Worm (Caenorhabditis elegans) whole organism, L4/young adult: Measurements from ENCODE around the gene dnj-11.

Experiments used
- W03F9.2 ChIP-seq: fragments of 150-350 bp; optimal IDR thresholded peaks from 2 replicates; lab custom pipeline; 2014; ENCODE audit warnings: missing biosample characterization, missing genetic modification characterization
- him-1 ChIP-seq: sonication (generic microtip); optimal IDR thresholded peaks from 2 replicates; lab custom pipeline; 2016; ENCODE audit warnings: missing genotype, missing genetic modification reagents, missing genetic modification characterization, missing compliant biosample characterization

DNA sequence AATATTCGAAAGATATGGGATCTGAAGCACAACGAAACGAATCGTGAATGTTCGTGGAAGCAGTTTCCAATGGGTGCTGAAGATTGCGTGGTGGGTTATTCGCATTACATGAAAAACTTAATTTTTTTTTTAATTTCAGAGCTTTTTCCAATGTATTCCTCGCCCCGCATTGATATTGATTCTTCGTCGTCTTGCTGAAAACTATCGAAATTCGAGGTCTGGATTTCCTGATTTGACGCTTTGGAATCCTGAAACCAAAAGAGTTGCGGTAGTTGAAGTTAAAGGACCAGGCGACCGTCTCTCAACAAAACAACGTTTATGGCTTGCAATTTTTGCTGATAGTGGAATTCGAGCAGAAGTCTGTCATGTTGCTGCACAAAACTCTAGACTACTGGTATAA is 33.6 kb upstream of the dnj-11 start:
- TF ChIP-seq him-1 (tag; lab: Kevin White, UChicago) (no peak), W03F9.2 (tag; lab: Kevin White, UChicago) (no peak)
